Fruit fly (Drosophila melanogaster) whole organism, prepupa: Measurements from ENCODE around the gene pkm.

Experiments
- Blimp-1 ChIP-seq: fragments of 200-800 bp; sonication (Bioruptor generic); optimal IDR thresholded peaks from 3 replicates; lab custom pipeline; 2017; ENCODE audit warnings: missing biosample characterization, missing genetic modification characterization, mild to moderate bottlenecking, moderate library complexity, missing genetic modification reagents
- CG10669 ChIP-seq: fragments of 200-800 bp; sonication (Bioruptor generic); optimal IDR thresholded peaks from 3 replicates; lab custom pipeline; 2018; ENCODE audit warnings: missing biosample characterization, mild to moderate bottlenecking, missing genetic modification characterization, moderate library complexity
- CG11294 ChIP-seq: fragments of 200-800 bp; sonication (Bioruptor generic); IDR thresholded peaks from 2 replicates; pipeline ENCODE4 v1.3.6; 2022; ENCODE audit warnings: missing biosample characterization, missing genetic modification characterization
- CG11902 ChIP-seq: fragments of 200-800 bp; sonication (Bioruptor generic); optimal IDR thresholded peaks from 3 replicates; lab custom pipeline; 2016; ENCODE audit warnings: missing biosample characterization, missing genetic modification characterization
- CG15336 ChIP-seq: fragments of 200-800 bp; sonication (Bioruptor generic); IDR thresholded peaks from 2 replicates; pipeline ENCODE4 v1.3.6; 2022; ENCODE audit warnings: missing biosample characterization, missing genetic modification characterization
- CG1621 ChIP-seq: fragments of 200-800 bp; sonication (Bioruptor generic); optimal IDR thresholded peaks from 3 replicates; lab custom pipeline; 2018; ENCODE audit warnings: missing biosample characterization, mild to moderate bottlenecking, missing genetic modification characterization
- CG16779 ChIP-seq: fragments of 200-800 bp; sonication (Bioruptor generic); optimal IDR thresholded peaks from 3 replicates; lab custom pipeline; 2017; ENCODE audit warnings: missing biosample characterization, mild to moderate bottlenecking, missing genetic modification characterization
- CG3032 ChIP-seq: fragments of 200-800 bp; optimal IDR thresholded peaks from 2 replicates; lab custom pipeline; 2019; ENCODE audit warnings: missing biosample characterization, mild to moderate bottlenecking, missing genetic modification characterization, moderate library complexity
- CG31627 ChIP-seq: fragments of 200-800 bp; sonication (Bioruptor generic); optimal IDR thresholded peaks from 3 replicates; lab custom pipeline; 2016; ENCODE audit warnings: missing biosample characterization, missing genetic modification characterization
- CG32006 ChIP-seq: fragments of 200-800 bp; sonication (Bioruptor generic); optimal IDR thresholded peaks from 3 replicates; lab custom pipeline; 2017; ENCODE audit warnings: missing biosample characterization, mild to moderate bottlenecking, missing genetic modification characterization
- CG34406 ChIP-seq: fragments of 200-800 bp; sonication (Bioruptor generic); optimal IDR thresholded peaks from 3 replicates; lab custom pipeline; 2016; ENCODE audit warnings: missing biosample characterization, missing genetic modification characterization
- CG3919 ChIP-seq: fragments of 200-800 bp; sonication (Bioruptor generic); optimal IDR thresholded peaks from 3 replicates; lab custom pipeline; 2016; ENCODE audit warnings: missing biosample characterization, missing genetic modification characterization
- CG6163 ChIP-seq: fragments of 200-800 bp; sonication (Bioruptor generic); IDR thresholded peaks from 3 replicates; pipeline ENCODE4 v1.3.6; 2022; ENCODE audit warnings: missing biosample characterization, missing genetic modification characterization
- CG6276 ChIP-seq: fragments of 200-800 bp; sonication (Bioruptor generic); optimal IDR thresholded peaks from 2 replicates; lab custom pipeline; 2017; ENCODE audit warnings: missing biosample characterization, mild to moderate bottlenecking, missing genetic modification characterization
- CG6792 ChIP-seq: fragments of 200-800 bp; sonication (Bioruptor generic); optimal IDR thresholded peaks from 3 replicates; lab custom pipeline; 2016; ENCODE audit warnings: missing biosample characterization, missing genetic modification characterization
- CG6808 ChIP-seq: fragments of 200-800 bp; sonication (Bioruptor generic); optimal IDR thresholded peaks from 3 replicates; lab custom pipeline; 2017; ENCODE audit warnings: missing biosample characterization, missing genetic modification characterization, mild to moderate bottlenecking, moderate library complexity, missing genetic modification reagents
- CG6854 ChIP-seq: fragments of 200-800 bp; sonication (Bioruptor generic); optimal IDR thresholded peaks from 2 replicates; lab custom pipeline; 2017; ENCODE audit warnings: missing biosample characterization, mild to moderate bottlenecking, missing genetic modification characterization
- CG7368 ChIP-seq: fragments of 200-800 bp; sonication (Bioruptor generic); optimal IDR thresholded peaks from 3 replicates; lab custom pipeline; 2016; ENCODE audit warnings: missing biosample characterization, missing genetic modification characterization
- CG8119 ChIP-seq: fragments of 200-800 bp; sonication (Bioruptor generic); IDR thresholded peaks from 3 replicates; pipeline ENCODE4 v1.3.6; 2022; ENCODE audit warnings: missing biosample characterization, missing genetic modification characterization
- CG8319 ChIP-seq: fragments of 200-800 bp; sonication (Bioruptor generic); optimal IDR thresholded peaks from 3 replicates; lab custom pipeline; 2016; ENCODE audit warnings: missing biosample characterization, missing genetic modification characterization
- CG8632 ChIP-seq: fragments of 200-800 bp; sonication (Bioruptor generic); optimal IDR thresholded peaks from 3 replicates; lab custom pipeline; 2016; ENCODE audit warnings: missing biosample characterization, missing genetic modification characterization
- Eip75B ChIP-seq: fragments of 200-800 bp; sonication (Bioruptor generic); optimal IDR thresholded peaks from 3 replicates; lab custom pipeline; 2016; ENCODE audit warnings: missing biosample characterization, missing genetic modification characterization
- Eip78C ChIP-seq: fragments of 200-800 bp; sonication (Bioruptor generic); peaks from one replicate; lab custom pipeline; 2016; ENCODE audit warnings: missing biosample characterization, missing genetic modification characterization
- Eip93F ChIP-seq: fragments of 200-800 bp; sonication (Bioruptor generic); optimal IDR thresholded peaks from 2 replicates; lab custom pipeline; 2016; ENCODE audit warnings: missing biosample characterization, mild to moderate bottlenecking, missing genetic modification characterization
- Ets21C ChIP-seq: fragments of 200-800 bp; sonication (Bioruptor generic); optimal IDR thresholded peaks from 3 replicates; lab custom pipeline; 2016; ENCODE audit warnings: missing biosample characterization, missing genetic modification characterization
- Ets96B ChIP-seq: fragments of 200-800 bp; optimal IDR thresholded peaks from 2 replicates; lab custom pipeline; 2019; ENCODE audit warnings: missing biosample characterization, mild to moderate bottlenecking, missing genetic modification characterization, moderate library complexity
- Hr38 ChIP-seq: sonication (Bioruptor generic); optimal IDR thresholded peaks from 2 replicates; lab custom pipeline; 2016; ENCODE audit warnings: missing biosample characterization, missing genetic modification characterization
- Hr39 ChIP-seq: fragments of 200-800 bp; sonication (Bioruptor generic); optimal IDR thresholded peaks from 2 replicates; lab custom pipeline; 2016; ENCODE audit warnings: missing biosample characterization, missing genetic modification characterization
- Lpt ChIP-seq: fragments of 200-800 bp; sonication (Bioruptor generic); optimal IDR thresholded peaks from 3 replicates; lab custom pipeline; 2016; ENCODE audit warnings: missing biosample characterization, missing genetic modification characterization
- Met ChIP-seq: fragments of 200-800 bp; sonication (Bioruptor generic); optimal IDR thresholded peaks from 3 replicates; lab custom pipeline; 2016; ENCODE audit warnings: missing biosample characterization, missing genetic modification characterization
- OdsH ChIP-seq: fragments of 200-800 bp; sonication (Bioruptor generic); optimal IDR thresholded peaks from 3 replicates; lab custom pipeline; 2016; ENCODE audit warnings: missing biosample characterization, missing genetic modification characterization
- Smox ChIP-seq: fragments of 200-800 bp; sonication (Bioruptor generic); optimal IDR thresholded peaks from 3 replicates; lab custom pipeline; 2016; ENCODE audit warnings: missing biosample characterization, missing genetic modification characterization
- Sox102F ChIP-seq: fragments of 200-800 bp; sonication (Bioruptor generic); optimal IDR thresholded peaks from 2 replicates; lab custom pipeline; 2016; ENCODE audit warnings: missing biosample characterization, mild to moderate bottlenecking, missing genetic modification characterization
- Sox14 ChIP-seq: fragments of 200-800 bp; sonication (Bioruptor generic); optimal IDR thresholded peaks from 3 replicates; lab custom pipeline; 2016; ENCODE audit warnings: missing biosample characterization, missing genetic modification characterization
- achi ChIP-seq: fragments of 200-800 bp; sonication (Bioruptor generic); optimal IDR thresholded peaks from 3 replicates; lab custom pipeline; 2016; ENCODE audit warnings: missing biosample characterization, missing genetic modification characterization
- acj6 ChIP-seq: fragments of 200-800 bp; sonication (Bioruptor generic); optimal IDR thresholded peaks from 3 replicates; lab custom pipeline; 2016; ENCODE audit warnings: missing biosample characterization, missing genetic modification characterization
- cyc ChIP-seq: fragments of 200-800 bp; sonication (Bioruptor generic); optimal IDR thresholded peaks from 3 replicates; lab custom pipeline; 2016; ENCODE audit warnings: missing biosample characterization, missing genetic modification characterization
- dac ChIP-seq: fragments of 200-800 bp; sonication (Bioruptor generic); optimal IDR thresholded peaks from 2 replicates; lab custom pipeline; 2017; ENCODE audit warnings: missing biosample characterization, mild to moderate bottlenecking, missing genetic modification characterization
- dsx ChIP-seq: fragments of 200-800 bp; optimal IDR thresholded peaks from 3 replicates; lab custom pipeline; 2019; ENCODE audit warnings: missing biosample characterization, mild to moderate bottlenecking, missing genetic modification characterization, moderate library complexity; ENCODE audit not compliant: poor library complexity, severe bottlenecking
- eg ChIP-seq: fragments of 200-800 bp; sonication (Bioruptor generic); IDR thresholded peaks from 3 replicates; pipeline ENCODE4 v1.3.6; 2022; ENCODE audit warnings: missing biosample characterization, missing genetic modification characterization
- esn ChIP-seq: fragments of 200-800 bp; sonication (Bioruptor generic); optimal IDR thresholded peaks from 2 replicates; lab custom pipeline; 2016; ENCODE audit warnings: missing biosample characterization, mild to moderate bottlenecking, missing genetic modification characterization, moderate library complexity
- fd59A ChIP-seq: fragments of 200-800 bp; sonication (Bioruptor generic); optimal IDR thresholded peaks from 2 replicates; lab custom pipeline; 2017; ENCODE audit warnings: missing biosample characterization, mild to moderate bottlenecking, missing genetic modification characterization, missing genetic modification reagents
- fkh ChIP-seq: fragments of 200-800 bp; sonication (Bioruptor generic); optimal IDR thresholded peaks from 3 replicates; lab custom pipeline; 2017; ENCODE audit warnings: missing biosample characterization, mild to moderate bottlenecking, missing genetic modification characterization, moderate library complexity
- net ChIP-seq: fragments of 200-800 bp; sonication (Bioruptor generic); optimal IDR thresholded peaks from 3 replicates; lab custom pipeline; 2016; ENCODE audit warnings: missing biosample characterization, missing genetic modification characterization
- pdm3 ChIP-seq: fragments of 200-800 bp; sonication (Bioruptor generic); optimal IDR thresholded peaks from 3 replicates; lab custom pipeline; 2016; ENCODE audit warnings: missing biosample characterization, missing genetic modification characterization
- salr ChIP-seq, 2 experiments: fragments of 200-800 bp; sonication (Bioruptor generic); optimal IDR thresholded peaks; 3 replicates each; lab custom pipeline; 2016 to 2018; ENCODE audit warnings: missing biosample characterization in 2 of 2, missing genetic modification characterization in 2 of 2, mild to moderate bottlenecking in 1 of 2
- spab ChIP-seq: fragments of 200-800 bp; sonication (Bioruptor generic); optimal IDR thresholded peaks from 2 replicates; lab custom pipeline; 2017; ENCODE audit warnings: missing biosample characterization, mild to moderate bottlenecking, missing genetic modification characterization, missing genetic modification reagents
- ss ChIP-seq, 2 experiments: fragments of 200-800 bp; sonication (Bioruptor generic); optimal IDR thresholded peaks; 2 replicates in 1 of 2; 3 replicates in 1 of 2; lab custom pipeline; 2017 to 2018; ENCODE audit warnings: mild to moderate bottlenecking in 2 of 2, missing biosample characterization in 2 of 2, missing genetic modification characterization in 2 of 2, moderate library complexity in 1 of 2
- svp ChIP-seq: fragments of 200-800 bp; sonication (Bioruptor generic); peaks from one replicate; lab custom pipeline; 2016; ENCODE audit warnings: missing biosample characterization, missing genetic modification characterization

Gene pkm

dm6 chrX:11559728-11560724, 23.9 kb downstream of the pkm start:
- TF ChIP-seq CG3032 (tag; lab: Kevin White, UChicago) = peak; percentile 86
- TF ChIP-seq Ets21C (GFP tag; lab: Kevin White, UChicago) = peak; percentile 10
- TF ChIP-seq spab (GFP tag; lab: Kevin White, UChicago) = peak; percentile 76
- peak; percentile 86 for TF ChIP-seq CG15336
- peak; percentile 58 for TF ChIP-seq CG31627 (GFP tag; lab: Kevin White, UChicago)
- peak; percentile 77 for TF ChIP-seq dsx
- peak; percentile 87 for TF ChIP-seq CG6276 (GFP tag; lab: Kevin White, UChicago)
- TF ChIP-seq CG32006 (GFP tag; lab: Kevin White, UChicago) = peak; percentile 95
- TF ChIP-seq pdm3 (GFP tag; lab: Kevin White, UChicago) = peak; percentile 78
- peak; percentile 76 for TF ChIP-seq CG16779 (tag; lab: Kevin White, UChicago)
- peak; percentile 88 for TF ChIP-seq CG34406 (GFP tag; lab: Kevin White, UChicago)
- TF ChIP-seq CG8319 (GFP tag; lab: Kevin White, UChicago) = peak; percentile 57
- peak; percentile 86 for TF ChIP-seq CG8632
- TF ChIP-seq Hr39 = peak; percentile 51
- TF ChIP-seq ss (GFP tag; optimal IDR thresholded peaks at IDR 0.05; lab: Kevin White, UChicago) = peak; percentile 71 to 88
- peak; percentile 63 for TF ChIP-seq cyc (GFP tag; lab: Kevin White, UChicago)
- peak; percentile 85 for TF ChIP-seq OdsH (GFP tag; lab: Kevin White, UChicago)
- peak; percentile 76 for TF ChIP-seq fd59A (GFP tag; lab: Kevin White, UChicago)
- peak; percentile 75 for TF ChIP-seq Met
- TF ChIP-seq dac (GFP tag; lab: Kevin White, UChicago) = peak; percentile 60
- TF ChIP-seq acj6 (GFP tag; lab: Kevin White, UChicago) = peak; percentile 85
- TF ChIP-seq CG8119 (GFP tag; lab: Robert Waterston, UW) = peak; percentile 87
- TF ChIP-seq CG7368 (GFP tag; lab: Kevin White, UChicago) = peak; percentile 74
- TF ChIP-seq Eip75B = peak; percentile 64
- peak; percentile 60 for TF ChIP-seq Sox14
- TF ChIP-seq CG6163 (GFP tag; lab: Robert Waterston, UW) = peak; percentile 45; the same call in 1 of the 3 replicates
- peak; percentile 10 for TF ChIP-seq Eip93F
- peak; percentile 92 for TF ChIP-seq Eip78C
- peak; percentile 85 for TF ChIP-seq Lpt (GFP tag; lab: Kevin White, UChicago)
- TF ChIP-seq Sox102F (GFP tag; lab: Kevin White, UChicago) = peak; percentile 66
- peak; percentile 69 for TF ChIP-seq CG11294 (GFP tag; lab: Robert Waterston, UW)
- peak; percentile 87 for TF ChIP-seq net
- TF ChIP-seq CG6808 (GFP tag; lab: Kevin White, UChicago) = peak; percentile 85
- TF ChIP-seq CG1621 (tag; lab: Kevin White, UChicago) = peak; percentile 63
- peak; percentile 82 for TF ChIP-seq CG10669
- TF ChIP-seq achi (GFP tag; lab: Kevin White, UChicago) = peak; percentile 86
- TF ChIP-seq eg = peak; percentile 79
- peak; percentile 2 to 91 for TF ChIP-seq salr (GFP tag; optimal IDR thresholded peaks at IDR 0.05; lab: Kevin White, UChicago)
- no peak for TF ChIP-seq fkh (GFP tag; lab: Kevin White, UChicago)
- peak; percentile 85 for TF ChIP-seq CG3919 (GFP tag; lab: Kevin White, UChicago)
- peak; percentile 65 for TF ChIP-seq Blimp-1
- TF ChIP-seq Smox = peak; percentile 61
- peak; percentile 81 for TF ChIP-seq esn (GFP tag; lab: Kevin White, UChicago)
- peak; percentile 13 for TF ChIP-seq CG6854 (GFP tag; lab: Kevin White, UChicago)
- no peak for TF ChIP-seq Hr38 (GFP tag; lab: Kevin White, UChicago)
- peak; percentile 82 for TF ChIP-seq Ets96B (tag; lab: Kevin White, UChicago)
- TF ChIP-seq svp = peak; percentile 58
- peak; percentile 60 for TF ChIP-seq CG11902 (GFP tag; lab: Kevin White, UChicago)
- peak; percentile 81 for TF ChIP-seq CG6792 (GFP tag; lab: Kevin White, UChicago)
